Worm (Caenorhabditis elegans) whole organism, midembryonic: ENCODE measurements around the gene srb-1.

Source experiments
- T22C8.4 ChIP-seq: fragments of 200-800 bp; sonication (Bioruptor generic); IDR thresholded peaks from 2 replicates; pipeline ENCODE4 v1.3.6; 2022; ENCODE audit warnings: missing genetic modification characterization, missing compliant biosample characterization
- tab-1 ChIP-seq: fragments of 200-800 bp; sonication (Bioruptor generic); IDR thresholded peaks from 2 replicates; pipeline ENCODE4 v1.3.6; 2022; ENCODE audit warnings: missing genetic modification characterization, missing compliant biosample characterization

ce11 chrII:5141945-5142514 lies 28.8 kb downstream of the srb-1 start, which contains the start of gene nas-29:
- TF ChIP-seq T22C8.4 (GFP tag; lab: Robert Waterston, UW) (no peak), tab-1 (GFP tag; lab: Robert Waterston, UW) (no peak)
